Worm (Caenorhabditis elegans): ENCODE data around the gene ivd-1.

Gene ivd-1

DNA sequence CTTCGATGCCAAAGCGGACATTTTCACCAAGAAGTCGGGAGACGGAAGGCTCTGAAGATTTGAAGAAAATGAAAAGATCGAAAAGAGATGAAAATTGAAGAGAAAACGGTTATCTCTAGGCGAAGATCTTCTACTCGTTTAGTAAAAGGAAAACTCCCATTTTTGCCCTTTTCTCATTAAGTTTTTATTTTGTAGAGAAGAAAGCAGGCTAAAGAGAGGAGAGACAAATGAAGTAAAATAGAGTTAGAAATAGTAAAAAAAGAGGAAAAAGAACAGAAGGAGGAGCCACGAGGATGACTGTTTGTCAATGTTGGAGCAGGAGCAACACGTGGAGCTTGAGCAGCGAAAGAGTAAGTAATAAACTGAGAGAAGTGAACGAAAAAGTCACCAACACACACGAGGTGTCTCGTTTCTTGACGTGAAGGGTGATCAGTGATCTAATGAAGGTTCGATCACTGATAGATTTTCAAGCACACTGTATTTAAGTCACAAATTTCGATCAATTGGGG lies at the start of gene ivd-1 (continued):
- TF ChIP-seq ceh-32 (tag; optimal IDR thresholded peaks at IDR 0.05; ENCODE audit: poor library complexity) (no peak), mdt-29 (GFP tag; IDR thresholded peaks at IDR 0.05) (no peak), F10B5.3 (tag; optimal IDR thresholded peaks at IDR 0.05) (no peak), nhr-76 (tag; optimal IDR thresholded peaks at IDR 0.05) (no peak)

DNA sequence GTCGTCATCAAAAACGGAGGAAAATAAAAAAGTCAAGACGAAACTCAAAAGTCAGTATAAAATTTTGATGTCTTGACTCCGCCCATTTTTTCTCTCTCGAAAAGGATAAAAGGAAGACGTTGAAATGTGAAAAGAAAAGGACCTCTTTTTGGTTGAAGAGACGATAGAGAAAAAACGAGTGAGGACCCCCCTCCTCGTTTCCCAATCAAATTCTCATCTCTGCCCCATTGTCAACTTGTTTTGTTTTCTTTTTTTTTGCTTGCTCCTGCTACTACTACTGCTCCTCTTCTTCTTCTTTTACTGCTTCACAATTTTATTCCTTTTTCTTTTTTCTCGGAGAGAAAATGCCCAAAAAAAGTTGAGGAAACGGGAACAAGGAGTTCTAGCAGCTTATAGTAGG lies 49.1 kb upstream of the ivd-1 start:
- 0 out of 2 replicates have a peak, but pooled peaks have one; percentile 59 for TF ChIP-seq ctbp-1 (GFP tag; IDR thresholded peaks at IDR 0.05)
- peak; percentile 95 for TF ChIP-seq fkh-10 (GFP tag; optimal IDR thresholded peaks at IDR 0.05)
- TF ChIP-seq lsy-2 (tag; optimal IDR thresholded peaks at IDR 0.05), result peak in 1 of 2 experiments; percentile 24
- peak; percentile 62 for TF ChIP-seq ces-1 (GFP tag; optimal IDR thresholded peaks at IDR 0.05)
- TF ChIP-seq T20F7.1 (GFP tag; optimal IDR thresholded peaks at IDR 0.05), result no peak

ce11 chrIV:5136523-5136922 lies 47.9 kb upstream of the ivd-1 start:
- TF ChIP-seq ceh-20 (GFP tag; IDR thresholded peaks at IDR 0.05), result no peak
- TF ChIP-seq aha-1 (tag), result peak; percentile 80
- no peak for TF ChIP-seq mxl-3 (GFP tag; optimal IDR thresholded peaks at IDR 0.05)
- TF ChIP-seq saeg-2 (GFP tag; IDR thresholded peaks at IDR 0.05), result no peak
- TF ChIP-seq mdl-1 (tag; optimal IDR thresholded peaks at IDR 0.05), result peak in 1 of 2 experiments; percentile 11
- TF ChIP-seq Y75B8A.6 (GFP tag; IDR thresholded peaks at IDR 0.05), result no peak
- peak; percentile 35 for TF ChIP-seq nhr-28 (tag; optimal IDR thresholded peaks at IDR 0.05)
- peak; percentile 38 for TF ChIP-seq hlh-30 (tag; optimal IDR thresholded peaks at IDR 0.05; ENCODE audit: insufficient read depth)

DNA sequence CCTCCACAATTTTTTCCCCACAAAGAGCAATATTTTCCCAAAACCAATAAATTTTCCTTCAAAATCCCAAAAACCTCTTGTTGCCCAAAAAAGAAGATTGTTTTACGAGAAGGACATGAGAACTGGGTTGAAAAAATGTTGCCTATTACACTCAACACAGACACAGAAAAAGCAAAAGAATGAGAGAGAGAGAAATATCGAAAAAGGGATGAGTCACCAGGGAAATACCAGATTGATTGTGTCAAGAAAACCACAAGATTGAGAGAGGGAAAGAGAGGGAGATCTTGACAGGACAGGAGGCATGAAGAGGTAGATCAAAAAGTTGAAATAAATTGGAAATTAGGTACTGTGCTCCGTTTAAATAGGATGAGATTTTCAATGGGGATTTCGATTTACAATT lies 46.1 kb upstream of the ivd-1 start:
- TF ChIP-seq hmg-1.1 (GFP tag; IDR thresholded peaks at IDR 0.05), result 0 out of 2 replicates have a peak, but pooled peaks have one; percentile 13
- TF ChIP-seq unc-62 (GFP tag; optimal IDR thresholded peaks at IDR 0.05 in 1 of 2), result peak in 1 of 2 experiments; percentile 87
- TF ChIP-seq unc-62 (tag; optimal IDR thresholded peaks at IDR 0.05), result no peak
- peak; percentile 44 for TF ChIP-seq dve-1 (tag; optimal IDR thresholded peaks at IDR 0.05; ENCODE audit: insufficient read depth)
- TF ChIP-seq lsy-2 (tag; optimal IDR thresholded peaks at IDR 0.05), result peak in 1 of 2 experiments; percentile 22
- peak; percentile 60 for TF ChIP-seq mep-1 (tag; optimal IDR thresholded peaks at IDR 0.05)
- peak; percentile 31 for TF ChIP-seq nhr-6 (tag; optimal IDR thresholded peaks at IDR 0.05)
- TF ChIP-seq hlh-11 (tag; optimal IDR thresholded peaks at IDR 0.05), result no peak
- no peak for TF ChIP-seq madf-5 (GFP tag; IDR thresholded peaks at IDR 0.05)
- no peak for TF ChIP-seq mes-2 (tag; optimal IDR thresholded peaks at IDR 0.05; ENCODE audit: poor library complexity, severe bottlenecking)
- no peak for TF ChIP-seq nhr-42 (GFP tag; IDR thresholded peaks at IDR 0.05)
- no peak for TF ChIP-seq unc-130 (GFP tag; optimal IDR thresholded peaks at IDR 0.05)

DNA sequence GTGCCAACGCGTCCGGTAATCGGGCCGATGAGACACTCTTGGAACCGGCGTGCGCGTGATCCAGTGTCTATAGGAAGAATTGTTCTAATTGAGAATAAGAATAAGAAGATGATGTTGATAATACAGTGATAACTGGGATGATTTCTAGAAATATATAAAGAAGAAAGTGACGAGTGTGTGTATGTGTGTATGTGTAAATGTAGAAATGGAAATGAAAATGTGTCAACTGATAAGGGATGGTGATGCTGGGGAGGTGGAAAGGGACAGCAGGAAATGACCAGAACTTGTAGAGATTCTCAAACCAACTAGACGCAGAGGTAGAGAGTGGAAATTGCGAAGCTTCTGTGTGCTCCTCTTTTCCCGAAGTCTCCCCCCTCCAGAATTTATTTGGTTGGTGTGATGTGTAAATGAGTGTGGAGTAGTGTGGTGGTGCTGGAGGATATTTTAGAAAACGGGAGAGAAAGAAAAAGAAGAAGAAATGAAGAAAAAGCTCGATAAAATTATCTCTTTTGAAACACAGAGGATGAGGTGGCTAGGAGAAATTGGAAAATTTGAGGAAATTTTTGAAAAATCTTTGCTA lies 45.2 kb upstream of the ivd-1 start:
- TF ChIP-seq lsy-2 (tag; optimal IDR thresholded peaks at IDR 0.05), result peak in 1 of 2 experiments; percentile 15
- no peak for TF ChIP-seq lin-38 (GFP tag; IDR thresholded peaks at IDR 0.05)
- TF ChIP-seq dmd-6 (GFP tag; IDR thresholded peaks at IDR 0.05), result peak; percentile 34; the same call in 1 of the 2 replicates
- peak; percentile 47 for TF ChIP-seq nhr-77 (tag; optimal IDR thresholded peaks at IDR 0.05)
- no peak for TF ChIP-seq daf-16 (GFP tag; optimal IDR thresholded peaks at IDR 0.05)
- TF ChIP-seq daf-16 (tag; optimal IDR thresholded peaks at IDR 0.05), result peak; percentile 61
- TF ChIP-seq dve-1 (tag; optimal IDR thresholded peaks at IDR 0.05; ENCODE audit: insufficient read depth), result peak; percentile 29
- peak; percentile 57 for TF ChIP-seq hlh-30 (tag; optimal IDR thresholded peaks at IDR 0.05; ENCODE audit: insufficient read depth)
- peak; percentile 80 for TF ChIP-seq pqm-1 (tag; optimal IDR thresholded peaks at IDR 0.05)
- peak; percentile 6 for TF ChIP-seq nhr-11 (tag; optimal IDR thresholded peaks at IDR 0.05)
- peak; percentile 81 for TF ChIP-seq aha-1 (tag)
- TF ChIP-seq hif-1 (tag; optimal IDR thresholded peaks at IDR 0.05), result peak in 1 of 2 experiments; percentile 37
- no peak; the same call in 1 of the 2 replicates for TF ChIP-seq set-16 (GFP tag; IDR thresholded peaks at IDR 0.05)
- peak; percentile 69 for TF ChIP-seq nhr-28 (tag; optimal IDR thresholded peaks at IDR 0.05)
- no peak for TF ChIP-seq zfp-3 (GFP tag; conservative IDR thresholded peaks at IDR 0.05)
- peak; percentile 62 for TF ChIP-seq hlh-11 (tag; optimal IDR thresholded peaks at IDR 0.05)
- TF ChIP-seq mxl-3 (GFP tag; optimal IDR thresholded peaks at IDR 0.05), result peak; percentile 54
